Worm (Caenorhabditis elegans): ENCODE data around the gene C34F6.5.

DNA sequence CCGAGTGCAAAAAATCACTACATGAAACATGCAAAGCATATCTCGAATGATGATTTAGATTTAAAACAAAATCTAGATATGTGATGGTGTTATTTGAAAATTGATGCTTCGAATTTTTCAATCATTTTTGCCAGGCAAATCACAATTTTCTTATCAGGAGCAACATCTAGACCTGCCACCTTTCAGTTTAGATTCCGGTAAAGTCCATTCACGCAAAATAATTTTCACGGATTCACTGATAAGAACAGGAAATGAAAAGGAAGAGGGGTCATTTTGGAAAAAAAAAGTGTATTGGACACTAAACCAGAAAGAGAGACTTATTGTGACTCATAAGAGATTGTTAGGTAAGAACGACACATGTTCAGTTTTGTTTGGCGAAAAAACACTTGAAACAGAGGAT, 43.2 kb upstream of the C34F6.5 start:
- no peak for TF ChIP-seq zip-8 (tag; optimal IDR thresholded peaks at IDR 0.05)
- no peak for TF ChIP-seq nhr-12 (tag; optimal IDR thresholded peaks at IDR 0.05)
- no peak for TF ChIP-seq ces-1 (GFP tag; optimal IDR thresholded peaks at IDR 0.05)

Measured in whole organism, mixed stage, embryonic.